Worm (Caenorhabditis elegans) whole organism, midembryonic: Measurements from ENCODE around the gene K09D9.9.

Experiments
- T22C8.4 ChIP-seq: fragments of 200-800 bp; sonication (Bioruptor generic); IDR thresholded peaks from 2 replicates; pipeline ENCODE4 v1.3.6; 2022; ENCODE audit warnings: missing genetic modification characterization, missing compliant biosample characterization
- cog-1 ChIP-seq: sonication (generic microtip); optimal IDR thresholded peaks from 2 replicates; lab custom pipeline; 2016; ENCODE audit warnings: missing genetic modification characterization, missing compliant biosample characterization
- flt-1 ChIP-seq: fragments of 200-800 bp; sonication (Bioruptor generic); IDR thresholded peaks from 2 replicates; pipeline ENCODE4 v1.3.6; 2022; ENCODE audit warnings: missing genetic modification characterization, missing compliant biosample characterization
- klf-2 ChIP-seq: fragments of 200-800 bp; sonication (Bioruptor generic); conservative IDR thresholded peaks from 2 replicates; pipeline ENCODE4 v1.3.6; 2022; ENCODE audit warnings: missing genetic modification reagents, missing genetic modification characterization, missing compliant biosample characterization
- med-1 ChIP-seq: sonication (generic microtip); optimal IDR thresholded peaks from 2 replicates; lab custom pipeline; 2017; ENCODE audit warnings: missing genetic modification characterization, mild to moderate bottlenecking, missing compliant biosample characterization, antibody characterized with exemption, missing genetic modification reagents; ENCODE audit not compliant: insufficient read depth
- ref-1 ChIP-seq: fragments of 200-800 bp; sonication (Bioruptor generic); conservative IDR thresholded peaks from 2 replicates; pipeline ENCODE4 v1.3.6; 2022; ENCODE audit warnings: missing genetic modification reagents, missing genetic modification characterization, missing compliant biosample characterization
- tab-1 ChIP-seq: fragments of 200-800 bp; sonication (Bioruptor generic); IDR thresholded peaks from 2 replicates; pipeline ENCODE4 v1.3.6; 2022; ENCODE audit warnings: missing genetic modification characterization, missing compliant biosample characterization
- ztf-23 ChIP-seq: fragments of 200-800 bp; sonication (Bioruptor generic); IDR thresholded peaks from 2 replicates; pipeline ENCODE4 v1.3.6; 2022; ENCODE audit warnings: missing genetic modification reagents, missing genetic modification characterization, missing compliant biosample characterization
- ztf-29 ChIP-seq: fragments of 200-800 bp; sonication (Bioruptor generic); IDR thresholded peaks from 2 replicates; pipeline ENCODE4 v1.3.6; 2022; ENCODE audit warnings: missing genetic modification reagents, missing genetic modification characterization, missing compliant biosample characterization

DNA sequence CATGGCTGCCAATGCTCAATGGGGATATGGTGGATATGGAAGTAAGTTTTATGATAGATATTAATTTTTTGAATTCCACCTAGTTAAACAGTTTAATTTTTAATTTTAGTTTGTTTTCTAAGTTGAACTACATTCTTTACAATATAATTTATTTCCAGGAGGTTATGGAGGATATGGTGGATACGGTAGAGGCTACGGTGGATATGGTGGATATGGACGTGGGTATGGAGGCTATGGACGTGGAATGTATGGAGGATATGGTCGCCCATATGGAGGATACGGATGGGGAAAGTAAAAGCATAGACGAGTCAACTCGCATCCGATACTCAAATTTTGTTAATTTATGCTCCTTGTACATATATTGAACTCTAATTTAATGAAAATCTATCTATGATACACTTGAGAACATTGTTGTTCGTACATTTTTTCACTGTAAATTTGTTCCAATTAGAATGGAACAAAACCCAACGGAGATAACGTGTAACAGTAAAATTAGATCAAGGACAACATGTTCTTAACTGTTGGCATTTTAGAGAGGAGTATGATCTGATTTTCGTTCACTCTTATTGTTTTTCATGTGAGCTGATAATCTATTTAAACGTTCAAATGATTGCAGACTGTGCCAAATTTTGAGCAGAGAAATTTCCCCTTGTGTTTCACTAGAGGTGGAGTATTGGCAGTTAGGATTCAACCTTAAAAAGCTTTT is 13.6 kb downstream of the K09D9.9 start:
- TF ChIP-seq ref-1 (GFP tag; lab: Robert Waterston, UW) (no peak), klf-2 (GFP tag; lab: Robert Waterston, UW) (no peak), cog-1 (tag; lab: Kevin White, UChicago) (no peak), ztf-23 (GFP tag; lab: Robert Waterston, UW) (no peak), T22C8.4 (GFP tag; lab: Robert Waterston, UW) (no peak), flt-1 (GFP tag; lab: Robert Waterston, UW) (no peak), med-1 (GFP tag; lab: Kevin White, UChicago) (no peak), ztf-29 (GFP tag; lab: Robert Waterston, UW) (no peak), tab-1 (GFP tag; lab: Robert Waterston, UW) (no peak)
